Worm (Caenorhabditis elegans): ENCODE results near the gene clec-119.

clec-119 gene

ce11 chrII:1295776-1296175 lies 40.0 kb downstream of the clec-119 start, which contains the start of gene Y57G7A.2:
Gene Y57G7A.2, plus strand, starts transcription at chrII:1296076.
- TF ChIP-seq nhr-129 (tag; optimal IDR thresholded peaks at IDR 0.05) (no peak), egl-27 (tag; optimal IDR thresholded peaks at IDR 0.05) (no peak), zag-1 (tag; optimal IDR thresholded peaks at IDR 0.05) (no peak), sma-9 (GFP tag; optimal IDR thresholded peaks at IDR 0.05) (no peak), sma-9 (tag; optimal IDR thresholded peaks at IDR 0.05) (no peak), nhr-6 (tag; optimal IDR thresholded peaks at IDR 0.05) (no peak), elt-3 (tag; optimal IDR thresholded peaks at IDR 0.05) (no peak), nhr-237 (tag; optimal IDR thresholded peaks at IDR 0.05) (no peak), sem-4 (tag; optimal IDR thresholded peaks at IDR 0.05) (no peak), Y55F3AM.14 (GFP tag; optimal IDR thresholded peaks at IDR 0.05) (no peak), ztf-1 (GFP tag; conservative IDR thresholded peaks at IDR 0.05) (no peak), nhr-12 (tag; optimal IDR thresholded peaks at IDR 0.05) (no peak), C34F6.9 (tag; optimal IDR thresholded peaks at IDR 0.05) (no peak), ceh-16 (tag; optimal IDR thresholded peaks at IDR 0.05) (no peak), unc-55 (GFP tag; optimal IDR thresholded peaks at IDR 0.05) (no peak), alr-1 (tag; optimal IDR thresholded peaks at IDR 0.05) (no peak), nhr-21 (tag; optimal IDR thresholded peaks at IDR 0.05) (no peak), nhr-23 (tag; optimal IDR thresholded peaks at IDR 0.05) (no peak), dmd-4 (tag; optimal IDR thresholded peaks at IDR 0.05) (no peak), lin-39 (tag; optimal IDR thresholded peaks at IDR 0.05) (no peak)

ce11 chrII:1297044-1297696 lies 41.4 kb downstream of the clec-119 start:
- no peak for TF ChIP-seq nhr-21 (tag; optimal IDR thresholded peaks at IDR 0.05)
- no peak for TF ChIP-seq sma-9 (GFP tag; optimal IDR thresholded peaks at IDR 0.05)
- TF ChIP-seq sma-9 (tag; optimal IDR thresholded peaks at IDR 0.05): no peak
- no peak for TF ChIP-seq snpc-4 (tag; optimal IDR thresholded peaks at IDR 0.05)
- peak; percentile 1 for TF ChIP-seq fos-1 (tag; optimal IDR thresholded peaks at IDR 0.05)
- no peak for TF ChIP-seq nhr-6 (tag; optimal IDR thresholded peaks at IDR 0.05)
- TF ChIP-seq zag-1 (tag; optimal IDR thresholded peaks at IDR 0.05): no peak
- TF ChIP-seq peb-1 (tag; optimal IDR thresholded peaks at IDR 0.05): no peak

- TF ChIP-seq fos-1 (tag; optimal IDR thresholded peaks at IDR 0.05) (peak; percentile 1), unc-62 (GFP tag; optimal IDR thresholded peaks at IDR 0.05) (no peak)
Observed at ce11 chrII:1297697-1298093, 42.0 kb downstream of the clec-119 start.

- no peak for TF ChIP-seq nhr-12 (tag; optimal IDR thresholded peaks at IDR 0.05)
- TF ChIP-seq sma-3 (GFP tag; optimal IDR thresholded peaks at IDR 0.05): no peak
- TF ChIP-seq alr-1 (tag; optimal IDR thresholded peaks at IDR 0.05): no peak
- TF ChIP-seq aly-2 (tag; optimal IDR thresholded peaks at IDR 0.05): no peak
- no peak for TF ChIP-seq nhr-23 (tag; optimal IDR thresholded peaks at IDR 0.05)
- no peak for TF ChIP-seq lin-39 (tag; optimal IDR thresholded peaks at IDR 0.05)
- no peak for TF ChIP-seq lin-13 (GFP tag; optimal IDR thresholded peaks at IDR 0.05)
- TF ChIP-seq dmd-4 (tag; optimal IDR thresholded peaks at IDR 0.05): no peak
- TF ChIP-seq ceh-82 (tag; optimal IDR thresholded peaks at IDR 0.05): no peak
- TF ChIP-seq mab-5 (tag; optimal IDR thresholded peaks at IDR 0.05): no peak
- TF ChIP-seq nhr-129 (tag; optimal IDR thresholded peaks at IDR 0.05): no peak
Observed at ce11 chrII:1298169-1298568, 42.4 kb downstream of the clec-119 start, which contains the start of gene Y57G7A.1. Gene Y57G7A.1, plus strand, starts transcription at chrII:1298469.

- TF ChIP-seq ama-1 (optimal IDR thresholded peaks at IDR 0.05) (no peak), crh-2 (tag; optimal IDR thresholded peaks at IDR 0.05) (no peak), gmeb-1 (tag; optimal IDR thresholded peaks at IDR 0.05) (no peak), nhr-237 (tag; optimal IDR thresholded peaks at IDR 0.05) (no peak), lin-13 (GFP tag; optimal IDR thresholded peaks at IDR 0.05) (no peak), nhr-23 (tag; optimal IDR thresholded peaks at IDR 0.05) (no peak), peb-1 (tag; optimal IDR thresholded peaks at IDR 0.05) (no peak), unc-55 (GFP tag; optimal IDR thresholded peaks at IDR 0.05) (no peak), nhr-129 (tag; optimal IDR thresholded peaks at IDR 0.05) (no peak), alr-1 (tag; optimal IDR thresholded peaks at IDR 0.05) (no peak)
Observed at ce11 chrII:1301554-1301953, 45.8 kb downstream of the clec-119 start, which contains the start of gene glb-31. Gene glb-31, minus strand, starts transcription at chrII:1301654.

ce11 chrII:1306036-1306435 lies 50.3 kb downstream of the clec-119 start, which contains the start of gene emc-2:
Gene emc-2, minus strand, starts transcription at chrII:1306136.
- TF ChIP-seq elt-1 (tag; optimal IDR thresholded peaks at IDR 0.05) (no peak), R02D3.7 (tag; optimal IDR thresholded peaks at IDR 0.05) (no peak), unc-39 (tag; optimal IDR thresholded peaks at IDR 0.05) (no peak), lin-39 (tag; optimal IDR thresholded peaks at IDR 0.05) (no peak), blmp-1 (tag; optimal IDR thresholded peaks at IDR 0.05; ENCODE audit: insufficient read depth) (no peak), elt-3 (tag; optimal IDR thresholded peaks at IDR 0.05) (no peak), crh-2 (tag; optimal IDR thresholded peaks at IDR 0.05) (no peak), ZK546.5 (tag; optimal IDR thresholded peaks at IDR 0.05) (no peak), sem-4 (tag; optimal IDR thresholded peaks at IDR 0.05) (no peak), fos-1 (tag; optimal IDR thresholded peaks at IDR 0.05) (no peak), gmeb-1 (tag; optimal IDR thresholded peaks at IDR 0.05) (no peak), mbf-1 (tag; optimal IDR thresholded peaks at IDR 0.05) (no peak)
